Fruit fly (Drosophila melanogaster) whole organism, prepupa: ENCODE results near the gene CG4907.

Experiments used
- CG10631 ChIP-seq: fragments of 200-800 bp; sonication (Bioruptor generic); optimal IDR thresholded peaks from 2 replicates; lab custom pipeline; 2016; ENCODE audit warnings: missing biosample characterization, missing genetic modification characterization
- CG11294 ChIP-seq: fragments of 200-800 bp; sonication (Bioruptor generic); IDR thresholded peaks from 2 replicates; pipeline ENCODE4 v1.3.6; 2022; ENCODE audit warnings: missing biosample characterization, missing genetic modification characterization
- CG11762 ChIP-seq: fragments of 200-800 bp; sonication (Bioruptor generic); optimal IDR thresholded peaks from 3 replicates; lab custom pipeline; 2016; ENCODE audit warnings: missing biosample characterization, missing genetic modification characterization; ENCODE audit not compliant: insufficient read depth
- CG11902 ChIP-seq: fragments of 200-800 bp; sonication (Bioruptor generic); optimal IDR thresholded peaks from 3 replicates; lab custom pipeline; 2016; ENCODE audit warnings: missing biosample characterization, missing genetic modification characterization
- CG15336 ChIP-seq: fragments of 200-800 bp; sonication (Bioruptor generic); IDR thresholded peaks from 2 replicates; pipeline ENCODE4 v1.3.6; 2022; ENCODE audit warnings: missing biosample characterization, missing genetic modification characterization
- CG1621 ChIP-seq: fragments of 200-800 bp; sonication (Bioruptor generic); optimal IDR thresholded peaks from 3 replicates; lab custom pipeline; 2018; ENCODE audit warnings: missing biosample characterization, mild to moderate bottlenecking, missing genetic modification characterization
- CG16779 ChIP-seq: fragments of 200-800 bp; sonication (Bioruptor generic); optimal IDR thresholded peaks from 3 replicates; lab custom pipeline; 2017; ENCODE audit warnings: missing biosample characterization, mild to moderate bottlenecking, missing genetic modification characterization
- CG3032 ChIP-seq: fragments of 200-800 bp; optimal IDR thresholded peaks from 2 replicates; lab custom pipeline; 2019; ENCODE audit warnings: missing biosample characterization, mild to moderate bottlenecking, missing genetic modification characterization, moderate library complexity
- CG31627 ChIP-seq: fragments of 200-800 bp; sonication (Bioruptor generic); optimal IDR thresholded peaks from 3 replicates; lab custom pipeline; 2016; ENCODE audit warnings: missing biosample characterization, missing genetic modification characterization
- CG32006 ChIP-seq: fragments of 200-800 bp; sonication (Bioruptor generic); optimal IDR thresholded peaks from 3 replicates; lab custom pipeline; 2017; ENCODE audit warnings: missing biosample characterization, mild to moderate bottlenecking, missing genetic modification characterization
- CG34406 ChIP-seq: fragments of 200-800 bp; sonication (Bioruptor generic); optimal IDR thresholded peaks from 3 replicates; lab custom pipeline; 2016; ENCODE audit warnings: missing biosample characterization, missing genetic modification characterization
- CG4318 ChIP-seq: fragments of 200-800 bp; sonication (Bioruptor generic); optimal IDR thresholded peaks from 3 replicates; lab custom pipeline; 2017; ENCODE audit warnings: missing biosample characterization, mild to moderate bottlenecking, missing genetic modification characterization
- CG6163 ChIP-seq: fragments of 200-800 bp; sonication (Bioruptor generic); IDR thresholded peaks from 3 replicates; pipeline ENCODE4 v1.3.6; 2022; ENCODE audit warnings: missing biosample characterization, missing genetic modification characterization
- CG6276 ChIP-seq: fragments of 200-800 bp; sonication (Bioruptor generic); optimal IDR thresholded peaks from 2 replicates; lab custom pipeline; 2017; ENCODE audit warnings: missing biosample characterization, mild to moderate bottlenecking, missing genetic modification characterization
- CG6792 ChIP-seq: fragments of 200-800 bp; sonication (Bioruptor generic); optimal IDR thresholded peaks from 3 replicates; lab custom pipeline; 2016; ENCODE audit warnings: missing biosample characterization, missing genetic modification characterization
- CG6854 ChIP-seq: fragments of 200-800 bp; sonication (Bioruptor generic); optimal IDR thresholded peaks from 2 replicates; lab custom pipeline; 2017; ENCODE audit warnings: missing biosample characterization, mild to moderate bottlenecking, missing genetic modification characterization
- CG7368 ChIP-seq: fragments of 200-800 bp; sonication (Bioruptor generic); optimal IDR thresholded peaks from 3 replicates; lab custom pipeline; 2016; ENCODE audit warnings: missing biosample characterization, missing genetic modification characterization
- CG8319 ChIP-seq: fragments of 200-800 bp; sonication (Bioruptor generic); optimal IDR thresholded peaks from 3 replicates; lab custom pipeline; 2016; ENCODE audit warnings: missing biosample characterization, missing genetic modification characterization
- CG9139 ChIP-seq: fragments of 200-800 bp; sonication (Bioruptor generic); optimal IDR thresholded peaks from 3 replicates; lab custom pipeline; 2017; ENCODE audit warnings: missing biosample characterization, mild to moderate bottlenecking, missing genetic modification characterization
- Eip75B ChIP-seq: fragments of 200-800 bp; sonication (Bioruptor generic); optimal IDR thresholded peaks from 3 replicates; lab custom pipeline; 2016; ENCODE audit warnings: missing biosample characterization, missing genetic modification characterization
- Eip78C ChIP-seq: fragments of 200-800 bp; sonication (Bioruptor generic); peaks from one replicate; lab custom pipeline; 2016; ENCODE audit warnings: missing biosample characterization, missing genetic modification characterization
- Eip93F ChIP-seq: fragments of 200-800 bp; sonication (Bioruptor generic); optimal IDR thresholded peaks from 2 replicates; lab custom pipeline; 2016; ENCODE audit warnings: missing biosample characterization, mild to moderate bottlenecking, missing genetic modification characterization
- Ets21C ChIP-seq: fragments of 200-800 bp; sonication (Bioruptor generic); optimal IDR thresholded peaks from 3 replicates; lab custom pipeline; 2016; ENCODE audit warnings: missing biosample characterization, missing genetic modification characterization
- Ets96B ChIP-seq: fragments of 200-800 bp; optimal IDR thresholded peaks from 2 replicates; lab custom pipeline; 2019; ENCODE audit warnings: missing biosample characterization, mild to moderate bottlenecking, missing genetic modification characterization, moderate library complexity
- Hr38 ChIP-seq: sonication (Bioruptor generic); optimal IDR thresholded peaks from 2 replicates; lab custom pipeline; 2016; ENCODE audit warnings: missing biosample characterization, missing genetic modification characterization
- Hr39 ChIP-seq: fragments of 200-800 bp; sonication (Bioruptor generic); optimal IDR thresholded peaks from 2 replicates; lab custom pipeline; 2016; ENCODE audit warnings: missing biosample characterization, missing genetic modification characterization
- Hr4 ChIP-seq: fragments of 200-800 bp; sonication (Bioruptor generic); optimal IDR thresholded peaks from 3 replicates; lab custom pipeline; 2016; ENCODE audit warnings: missing biosample characterization, missing genetic modification characterization
- Met ChIP-seq: fragments of 200-800 bp; sonication (Bioruptor generic); optimal IDR thresholded peaks from 3 replicates; lab custom pipeline; 2016; ENCODE audit warnings: missing biosample characterization, missing genetic modification characterization
- OdsH ChIP-seq: fragments of 200-800 bp; sonication (Bioruptor generic); optimal IDR thresholded peaks from 3 replicates; lab custom pipeline; 2016; ENCODE audit warnings: missing biosample characterization, missing genetic modification characterization
- Smox ChIP-seq: fragments of 200-800 bp; sonication (Bioruptor generic); optimal IDR thresholded peaks from 3 replicates; lab custom pipeline; 2016; ENCODE audit warnings: missing biosample characterization, missing genetic modification characterization
- Sox102F ChIP-seq: fragments of 200-800 bp; sonication (Bioruptor generic); optimal IDR thresholded peaks from 2 replicates; lab custom pipeline; 2016; ENCODE audit warnings: missing biosample characterization, mild to moderate bottlenecking, missing genetic modification characterization
- Sox14 ChIP-seq: fragments of 200-800 bp; sonication (Bioruptor generic); optimal IDR thresholded peaks from 3 replicates; lab custom pipeline; 2016; ENCODE audit warnings: missing biosample characterization, missing genetic modification characterization
- Sox15 ChIP-seq: fragments of 200-800 bp; sonication (Bioruptor generic); optimal IDR thresholded peaks from 3 replicates; lab custom pipeline; 2016; ENCODE audit warnings: missing biosample characterization, missing genetic modification characterization
- cyc ChIP-seq: fragments of 200-800 bp; sonication (Bioruptor generic); optimal IDR thresholded peaks from 3 replicates; lab custom pipeline; 2016; ENCODE audit warnings: missing biosample characterization, missing genetic modification characterization
- dac ChIP-seq: fragments of 200-800 bp; sonication (Bioruptor generic); optimal IDR thresholded peaks from 2 replicates; lab custom pipeline; 2017; ENCODE audit warnings: missing biosample characterization, mild to moderate bottlenecking, missing genetic modification characterization
- eg ChIP-seq: fragments of 200-800 bp; sonication (Bioruptor generic); IDR thresholded peaks from 3 replicates; pipeline ENCODE4 v1.3.6; 2022; ENCODE audit warnings: missing biosample characterization, missing genetic modification characterization
- esn ChIP-seq: fragments of 200-800 bp; sonication (Bioruptor generic); optimal IDR thresholded peaks from 2 replicates; lab custom pipeline; 2016; ENCODE audit warnings: missing biosample characterization, mild to moderate bottlenecking, missing genetic modification characterization, moderate library complexity
- fd59A ChIP-seq: fragments of 200-800 bp; sonication (Bioruptor generic); optimal IDR thresholded peaks from 2 replicates; lab custom pipeline; 2017; ENCODE audit warnings: missing biosample characterization, mild to moderate bottlenecking, missing genetic modification characterization, missing genetic modification reagents
- fd85E ChIP-seq: fragments of 200-800 bp; sonication (Bioruptor generic); optimal IDR thresholded peaks from 3 replicates; lab custom pipeline; 2016; ENCODE audit warnings: missing biosample characterization, missing genetic modification characterization
- fkh ChIP-seq: fragments of 200-800 bp; sonication (Bioruptor generic); optimal IDR thresholded peaks from 3 replicates; lab custom pipeline; 2017; ENCODE audit warnings: missing biosample characterization, mild to moderate bottlenecking, missing genetic modification characterization, moderate library complexity
- lz ChIP-seq: fragments of 200-800 bp; sonication (Bioruptor generic); optimal IDR thresholded peaks from 3 replicates; lab custom pipeline; 2016; ENCODE audit warnings: missing biosample characterization, missing genetic modification characterization
- net ChIP-seq: fragments of 200-800 bp; sonication (Bioruptor generic); optimal IDR thresholded peaks from 3 replicates; lab custom pipeline; 2016; ENCODE audit warnings: missing biosample characterization, missing genetic modification characterization
- pdm3 ChIP-seq: fragments of 200-800 bp; sonication (Bioruptor generic); optimal IDR thresholded peaks from 3 replicates; lab custom pipeline; 2016; ENCODE audit warnings: missing biosample characterization, missing genetic modification characterization
- salr ChIP-seq, 2 experiments: fragments of 200-800 bp; sonication (Bioruptor generic); optimal IDR thresholded peaks; 3 replicates each; lab custom pipeline; 2016 to 2018; ENCODE audit warnings: missing biosample characterization in 2 of 2, missing genetic modification characterization in 2 of 2, mild to moderate bottlenecking in 1 of 2
- spab ChIP-seq: fragments of 200-800 bp; sonication (Bioruptor generic); optimal IDR thresholded peaks from 2 replicates; lab custom pipeline; 2017; ENCODE audit warnings: missing biosample characterization, mild to moderate bottlenecking, missing genetic modification characterization, missing genetic modification reagents
- ss ChIP-seq, 2 experiments: fragments of 200-800 bp; sonication (Bioruptor generic); optimal IDR thresholded peaks; 2 replicates in 1 of 2; 3 replicates in 1 of 2; lab custom pipeline; 2017 to 2018; ENCODE audit warnings: mild to moderate bottlenecking in 2 of 2, missing biosample characterization in 2 of 2, missing genetic modification characterization in 2 of 2, moderate library complexity in 1 of 2
- svp ChIP-seq: fragments of 200-800 bp; sonication (Bioruptor generic); peaks from one replicate; lab custom pipeline; 2016; ENCODE audit warnings: missing biosample characterization, missing genetic modification characterization
- vri ChIP-seq: fragments of 200-800 bp; sonication (Bioruptor generic); optimal IDR thresholded peaks from 3 replicates; lab custom pipeline; 2016; ENCODE audit warnings: missing biosample characterization, mild to moderate bottlenecking, missing genetic modification characterization

Gene CG4907

DNA sequence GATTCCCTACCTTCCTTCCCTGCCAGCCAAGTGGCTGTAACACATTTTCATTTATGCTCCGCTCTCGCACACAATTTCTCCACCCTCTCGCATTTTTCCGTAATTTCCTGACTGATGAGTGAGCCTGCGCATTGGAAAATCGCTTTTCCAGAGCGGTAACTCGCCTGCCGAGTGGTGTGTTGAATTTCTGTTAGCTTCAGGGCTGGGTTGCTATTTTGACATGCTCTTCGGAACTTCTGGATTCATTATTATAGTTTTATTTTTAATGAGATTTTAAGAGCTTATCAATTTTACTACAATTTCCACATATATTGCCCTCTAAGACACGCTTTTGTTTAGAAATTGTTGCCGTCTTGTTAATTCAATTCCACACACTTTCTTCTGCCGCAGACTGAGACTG, 42.4 kb upstream of the CG4907 start:
- TF ChIP-seq CG15336 (GFP tag; lab: Robert Waterston, UW) = no peak
- 0 out of 3 replicates have a peak, but pooled peaks have one; percentile 12 for TF ChIP-seq eg (GFP tag; lab: Robert Waterston, UW)
- TF ChIP-seq Eip78C (GFP tag; lab: Kevin White, UChicago) = peak; percentile 21
- no peak for TF ChIP-seq fkh (GFP tag; lab: Kevin White, UChicago)
- peak; percentile 35 for TF ChIP-seq svp (GFP tag; lab: Kevin White, UChicago)

DNA sequence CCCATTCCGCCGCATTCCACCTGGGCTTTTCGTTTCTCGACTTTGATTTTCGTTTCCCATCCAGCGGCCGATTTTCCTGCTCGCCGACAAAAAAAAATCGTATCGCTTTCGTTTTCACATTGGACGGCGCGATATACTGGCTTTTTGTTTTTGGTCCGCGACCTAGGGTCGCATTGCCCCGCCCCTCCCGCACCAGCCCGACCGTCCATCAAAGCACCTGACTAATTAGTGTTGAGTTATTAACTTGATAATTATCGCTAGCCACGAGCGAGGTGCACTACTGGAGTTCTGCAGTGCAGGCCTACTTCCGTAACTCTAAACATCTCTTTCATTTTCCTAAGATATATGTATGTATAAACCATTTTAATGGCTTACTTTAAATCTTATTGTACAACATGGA, 41.1 kb upstream of the CG4907 start:
- TF ChIP-seq spab (GFP tag; lab: Kevin White, UChicago) (no peak), svp (GFP tag; lab: Kevin White, UChicago) (peak; percentile 69)

DNA sequence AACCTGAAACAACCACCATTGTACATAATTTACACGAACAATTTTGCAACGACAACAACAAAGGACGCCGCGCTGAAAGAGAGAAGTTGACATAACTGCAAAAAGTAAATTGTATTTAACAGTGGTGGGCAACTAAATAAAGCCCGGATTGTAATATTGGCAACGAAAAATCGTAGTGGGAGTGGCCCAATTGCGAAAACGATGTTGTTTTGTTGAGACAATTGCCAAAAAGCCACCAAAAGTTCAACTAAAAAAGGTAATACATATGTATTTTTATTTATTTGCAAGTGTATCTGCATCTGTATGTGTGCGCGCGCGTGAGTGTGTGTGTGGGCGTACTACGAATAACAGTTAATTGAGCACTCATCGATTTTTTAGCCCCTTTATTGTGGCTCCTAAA, 40.5 kb upstream of the CG4907 start:
- TF ChIP-seq CG4318 (GFP tag; lab: Kevin White, UChicago) = no peak
- no peak for TF ChIP-seq net (GFP tag; lab: Kevin White, UChicago)
- no peak for TF ChIP-seq fd59A (GFP tag; lab: Kevin White, UChicago)
- peak; percentile 64 for TF ChIP-seq Hr4 (GFP tag; lab: Kevin White, UChicago)
- TF ChIP-seq pdm3 (GFP tag; lab: Kevin White, UChicago) = peak; percentile 55
- TF ChIP-seq CG15336 (GFP tag; lab: Robert Waterston, UW) = peak; percentile 64; the same call in 1 of the 2 replicates
- TF ChIP-seq Ets21C (GFP tag; lab: Kevin White, UChicago) = peak; percentile 15
- no peak for TF ChIP-seq CG9139 (GFP tag; lab: Kevin White, UChicago)
- no peak for TF ChIP-seq CG1621
- TF ChIP-seq CG3032 (tag; lab: Kevin White, UChicago) = no peak
- peak; percentile 42 for TF ChIP-seq CG7368 (GFP tag; lab: Kevin White, UChicago)
- no peak for TF ChIP-seq CG6276 (GFP tag; lab: Kevin White, UChicago)
- no peak for TF ChIP-seq Eip93F (GFP tag; lab: Kevin White, UChicago)
- TF ChIP-seq Sox102F = peak; percentile 26
- peak; percentile 36 for TF ChIP-seq Met
- no peak for TF ChIP-seq ss (GFP tag; optimal IDR thresholded peaks at IDR 0.05; lab: Kevin White, UChicago)
- peak; percentile 16 for TF ChIP-seq dac (GFP tag; lab: Kevin White, UChicago)
- no peak for TF ChIP-seq CG11902 (GFP tag; lab: Kevin White, UChicago)
- TF ChIP-seq CG11762 (GFP tag; lab: Kevin White, UChicago) = peak; percentile 42
- peak; percentile 17 for TF ChIP-seq Sox14 (GFP tag; lab: Kevin White, UChicago)
- TF ChIP-seq CG31627 (GFP tag; lab: Kevin White, UChicago) = peak; percentile 24
- TF ChIP-seq salr (GFP tag; optimal IDR thresholded peaks at IDR 0.05; lab: Kevin White, UChicago) = no peak
- peak; percentile 9 for TF ChIP-seq fkh (GFP tag; lab: Kevin White, UChicago)
- TF ChIP-seq cyc (GFP tag; lab: Kevin White, UChicago) = peak; percentile 20
- TF ChIP-seq Eip75B (GFP tag; lab: Kevin White, UChicago) = no peak
- TF ChIP-seq CG6163 = peak; percentile 57
- TF ChIP-seq Sox15 (GFP tag; lab: Kevin White, UChicago) = no peak
- TF ChIP-seq Ets96B (tag; lab: Kevin White, UChicago) = peak; percentile 18
- TF ChIP-seq CG10631 (GFP tag; lab: Kevin White, UChicago) = no peak
- no peak for TF ChIP-seq Hr38 (GFP tag; lab: Kevin White, UChicago)
- no peak for TF ChIP-seq spab (GFP tag; lab: Kevin White, UChicago)
- peak; percentile 6 for TF ChIP-seq CG8319 (GFP tag; lab: Kevin White, UChicago)
- TF ChIP-seq CG16779 (tag; lab: Kevin White, UChicago) = no peak
- peak; percentile 45 for TF ChIP-seq OdsH (GFP tag; lab: Kevin White, UChicago)
- TF ChIP-seq CG11294 (GFP tag; lab: Robert Waterston, UW) = no peak
- peak; percentile 2 for TF ChIP-seq CG34406
- TF ChIP-seq fd85E (GFP tag; lab: Kevin White, UChicago) = no peak
- peak; percentile 29 for TF ChIP-seq Hr39 (GFP tag; lab: Kevin White, UChicago)
- peak; percentile 54 for TF ChIP-seq CG32006 (GFP tag; lab: Kevin White, UChicago)
- peak; percentile 62; the same call in 2 of the 3 replicates for TF ChIP-seq eg (GFP tag; lab: Robert Waterston, UW)
- TF ChIP-seq CG6854 = no peak
- peak; percentile 29 for TF ChIP-seq CG6792 (GFP tag; lab: Kevin White, UChicago)
- peak; percentile 39 for TF ChIP-seq vri (GFP tag; lab: Kevin White, UChicago)
- TF ChIP-seq lz (GFP tag; lab: Kevin White, UChicago) = peak; percentile 25
- no peak for TF ChIP-seq esn (GFP tag; lab: Kevin White, UChicago)
- peak; percentile 73 for TF ChIP-seq Eip78C (GFP tag; lab: Kevin White, UChicago)
- TF ChIP-seq Smox (GFP tag; lab: Kevin White, UChicago) = peak; percentile 6
